Worm (Caenorhabditis elegans): Measurements from ENCODE around the gene Y43F8B.24.

DNA sequence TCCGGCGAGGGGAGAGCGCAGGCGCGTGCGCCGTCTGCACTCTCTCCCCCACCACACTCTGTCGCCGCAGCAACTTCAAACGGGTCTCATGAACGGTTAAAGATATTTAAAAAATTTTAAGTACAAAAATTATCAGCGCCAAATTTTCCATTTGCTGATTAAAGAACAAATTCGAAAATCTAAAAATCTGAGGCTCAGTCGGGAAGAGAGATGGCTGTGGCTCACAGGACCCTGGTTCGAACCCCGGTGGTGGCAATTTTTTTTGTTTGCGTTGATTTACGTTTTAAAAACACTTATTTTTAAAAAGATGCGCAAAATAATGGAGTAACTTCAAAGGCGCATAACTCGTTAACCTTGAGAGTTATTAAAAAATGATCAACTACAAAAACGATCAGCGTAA lies 39.9 kb downstream of the Y43F8B.24 start:
- no peak for TF ChIP-seq tbx-2 (tag; optimal IDR thresholded peaks at IDR 0.05)
- TF ChIP-seq tbx-7 (tag; optimal IDR thresholded peaks at IDR 0.05), result no peak
- no peak for TF ChIP-seq ama-1 (optimal IDR thresholded peaks at IDR 0.05)
- no peak for TF ChIP-seq odd-2 (tag; optimal IDR thresholded peaks at IDR 0.05)
- no peak for TF ChIP-seq unc-55 (GFP tag; optimal IDR thresholded peaks at IDR 0.05)
- no peak for TF ChIP-seq fkh-10 (GFP tag; optimal IDR thresholded peaks at IDR 0.05)
- no peak for TF ChIP-seq pha-2 (tag; optimal IDR thresholded peaks at IDR 0.05)

Measured in whole organism, late embryonic.